Fruit fly (Drosophila melanogaster) whole organism, embryonic: ENCODE measurements around the gene CG13984.

Experiments
- CG10274 ChIP-seq: fragments of 200-800 bp; sonication (Bioruptor generic); optimal IDR thresholded peaks from 3 replicates; lab custom pipeline; 2017; ENCODE audit warnings: missing biosample characterization, mild to moderate bottlenecking, missing genetic modification characterization
- CG11504 ChIP-seq: fragments of 200-800 bp; sonication (Bioruptor generic); optimal IDR thresholded peaks from 3 replicates; lab custom pipeline; 2019; ENCODE audit warnings: missing biosample characterization, mild to moderate bottlenecking, missing genetic modification characterization, moderate library complexity
- CG14710 ChIP-seq: fragments of 200-800 bp; sonication (Bioruptor generic); optimal IDR thresholded peaks from 3 replicates; lab custom pipeline; 2019; ENCODE audit warnings: missing biosample characterization, mild to moderate bottlenecking, missing genetic modification characterization, moderate library complexity
- CG4730 ChIP-seq: fragments of 200-800 bp; sonication (Bioruptor generic); IDR thresholded peaks from 2 replicates; pipeline ENCODE4 v1.3.6; 2022; ENCODE audit warnings: missing biosample characterization, missing genetic modification characterization
- CTCF ChIP-seq: fragments of 200-800 bp; sonication (Bioruptor generic); optimal IDR thresholded peaks from 2 replicates; lab custom pipeline; 2017; ENCODE audit warnings: missing biosample characterization, mild to moderate bottlenecking, missing genetic modification characterization, moderate library complexity
- Fer1 ChIP-seq: fragments of 200-800 bp; sonication (Bioruptor generic); optimal IDR thresholded peaks from 2 replicates; lab custom pipeline; 2017; ENCODE audit warnings: missing biosample characterization, mild to moderate bottlenecking, missing genetic modification characterization
- Xbp1 ChIP-seq: fragments of 200-800 bp; sonication (Bioruptor generic); optimal IDR thresholded peaks from 3 replicates; lab custom pipeline; 2016; ENCODE audit warnings: missing biosample characterization, mild to moderate bottlenecking, missing genetic modification characterization
- chm ChIP-seq: fragments of 200-800 bp; sonication (Bioruptor generic); IDR thresholded peaks from 2 replicates; pipeline ENCODE4 v1.3.6; 2022; ENCODE audit warnings: missing biosample characterization, missing genetic modification characterization
- pnt ChIP-seq: fragments of 200-800 bp; sonication (Bioruptor generic); optimal IDR thresholded peaks from 3 replicates; lab custom pipeline; 2016; ENCODE audit warnings: missing biosample characterization, missing genetic modification characterization

DNA sequence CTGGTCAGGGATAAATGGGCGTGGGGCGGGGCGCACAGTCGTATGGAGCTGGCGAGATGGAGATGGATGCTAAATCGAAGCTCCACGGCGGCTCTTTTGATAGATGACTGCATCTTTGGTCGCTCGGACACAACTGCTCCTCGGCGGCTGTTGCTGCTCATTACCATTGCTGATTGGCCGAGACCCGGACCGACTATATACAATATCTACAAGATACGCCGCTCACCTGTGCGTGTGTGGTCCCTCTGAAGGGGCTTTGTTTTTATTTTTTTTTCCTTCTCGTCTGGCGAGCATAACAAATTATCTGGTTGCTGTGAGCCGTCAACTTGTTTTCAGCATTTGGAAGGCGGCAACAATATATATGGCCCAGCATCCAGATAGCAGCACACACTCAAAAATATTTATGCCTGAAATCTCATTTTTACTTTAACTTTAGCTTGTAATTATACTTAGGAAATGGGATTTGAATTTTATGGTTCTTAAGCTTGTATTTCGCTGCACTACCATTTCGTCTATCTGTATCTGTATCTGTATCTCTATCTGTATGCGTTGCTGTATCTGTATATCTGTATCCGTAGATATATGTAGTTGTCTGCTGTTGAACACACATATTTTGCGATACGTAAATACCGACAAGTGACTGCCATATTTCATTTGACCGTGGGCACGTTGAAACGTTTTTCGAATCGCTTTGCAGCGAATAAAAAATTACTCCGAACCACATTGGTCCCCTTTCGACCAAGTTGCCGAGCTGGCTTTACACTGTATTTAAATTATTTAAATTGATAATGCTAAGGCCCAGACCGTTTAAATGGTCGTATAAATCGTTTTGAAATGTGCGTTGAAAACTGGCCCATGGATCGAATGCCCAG is 34.4 kb upstream of the CG13984 start:
- TF ChIP-seq CG11504 (tag; lab: Kevin White, UChicago) (no peak), Fer1 (no peak), CG4730 (GFP tag; lab: Robert Waterston, UW) (no peak), CG10274 (GFP tag; lab: Kevin White, UChicago) (no peak), CG14710 (tag; lab: Kevin White, UChicago) (no peak), CTCF (no peak), chm (no peak), Xbp1 (GFP tag; lab: Kevin White, UChicago) (no peak), pnt (GFP tag; lab: Kevin White, UChicago) (no peak)
